Worm (Caenorhabditis elegans): ENCODE measurements around the gene pac-1.

pac-1 gene

ce11 chrIII:8467520-8467919 is 27.3 kb upstream of the pac-1 start:
- no peak for TF ChIP-seq tab-1 (GFP tag; IDR thresholded peaks at IDR 0.05)
- no peak for TF ChIP-seq ref-1 (GFP tag; conservative IDR thresholded peaks at IDR 0.05)
- TF ChIP-seq flt-1 (GFP tag; IDR thresholded peaks at IDR 0.05), result no peak
- no peak for TF ChIP-seq ztf-29 (GFP tag; IDR thresholded peaks at IDR 0.05)
- TF ChIP-seq ztf-23 (GFP tag; IDR thresholded peaks at IDR 0.05), result no peak
- TF ChIP-seq med-1 (GFP tag; optimal IDR thresholded peaks at IDR 0.05; ENCODE audit: insufficient read depth), result no peak
- TF ChIP-seq klf-2 (GFP tag; conservative IDR thresholded peaks at IDR 0.05), result no peak
- TF ChIP-seq T22C8.4 (GFP tag; IDR thresholded peaks at IDR 0.05), result no peak
- TF ChIP-seq cog-1 (tag; optimal IDR thresholded peaks at IDR 0.05), result no peak

- no peak for TF ChIP-seq med-1 (GFP tag; optimal IDR thresholded peaks at IDR 0.05; ENCODE audit: insufficient read depth)
- TF ChIP-seq ztf-23 (GFP tag; IDR thresholded peaks at IDR 0.05), result no peak
- no peak for TF ChIP-seq klf-2 (GFP tag; conservative IDR thresholded peaks at IDR 0.05)
- TF ChIP-seq T22C8.4 (GFP tag; IDR thresholded peaks at IDR 0.05), result no peak
- no peak for TF ChIP-seq cog-1 (tag; optimal IDR thresholded peaks at IDR 0.05)
Observed at ce11 chrIII:8473292-8473691, 21.5 kb upstream of the pac-1 start.

DNA sequence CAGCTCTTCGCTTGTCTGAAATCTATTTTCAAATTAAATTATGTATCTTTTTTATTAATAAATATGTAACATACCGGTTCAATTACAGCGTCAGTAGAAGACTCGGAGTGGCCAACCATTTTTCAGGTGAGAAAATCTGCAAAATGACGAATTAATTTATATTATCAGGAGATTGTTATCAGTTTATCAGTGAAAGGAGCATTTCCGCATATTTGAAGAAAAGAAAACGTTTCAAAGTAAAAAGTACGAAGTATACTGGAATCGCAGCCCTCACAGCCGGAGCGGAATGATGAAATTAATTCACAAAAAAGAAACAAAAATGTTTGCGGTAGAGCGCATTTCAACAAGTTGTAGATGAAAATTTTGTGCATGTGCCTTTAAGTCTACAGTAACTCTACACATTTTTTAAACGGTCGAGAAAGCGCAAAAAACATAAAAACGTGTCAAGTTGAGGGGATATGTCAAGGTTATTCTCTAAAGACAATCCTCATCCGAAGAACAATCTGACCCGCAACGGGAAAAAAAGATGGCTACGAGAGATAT is 15.4 kb upstream of the pac-1 start:
- TF ChIP-seq flt-1 (GFP tag; IDR thresholded peaks at IDR 0.05) (no peak), cog-1 (tag; optimal IDR thresholded peaks at IDR 0.05) (no peak), ref-1 (GFP tag; conservative IDR thresholded peaks at IDR 0.05) (no peak), med-1 (GFP tag; optimal IDR thresholded peaks at IDR 0.05; ENCODE audit: insufficient read depth) (no peak), T22C8.4 (GFP tag; IDR thresholded peaks at IDR 0.05) (no peak), klf-2 (GFP tag; conservative IDR thresholded peaks at IDR 0.05) (no peak)

DNA sequence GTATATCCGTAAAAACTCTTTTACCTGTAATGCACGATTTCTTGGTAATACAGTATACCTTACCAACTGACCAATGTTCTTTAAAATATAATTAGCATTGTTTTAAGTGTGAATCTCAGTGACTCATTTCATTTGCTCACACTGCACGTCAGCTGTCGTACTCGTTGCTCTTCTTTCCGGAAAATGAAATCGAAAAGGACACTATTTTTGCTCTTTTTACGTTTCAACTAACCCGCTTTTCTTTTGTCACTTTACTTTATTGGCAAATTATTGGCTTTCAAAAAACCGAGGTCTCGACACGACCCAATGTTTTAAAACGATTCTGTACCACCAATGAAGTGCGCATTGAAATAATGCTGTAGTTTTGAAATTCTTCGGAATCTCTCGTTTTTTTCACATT is 14.5 kb upstream of the pac-1 start, which contains the start of gene F42H10.6:
F42H10.6 (minus strand) TSS at position 101 of the 400 bp plus-strand sequence.
- TF ChIP-seq ref-1 (GFP tag; conservative IDR thresholded peaks at IDR 0.05) (no peak), T22C8.4 (GFP tag; IDR thresholded peaks at IDR 0.05) (no peak), ztf-29 (GFP tag; IDR thresholded peaks at IDR 0.05) (no peak), klf-2 (GFP tag; conservative IDR thresholded peaks at IDR 0.05) (no peak), ztf-23 (GFP tag; IDR thresholded peaks at IDR 0.05) (no peak), cog-1 (tag; optimal IDR thresholded peaks at IDR 0.05) (no peak), med-1 (GFP tag; optimal IDR thresholded peaks at IDR 0.05; ENCODE audit: insufficient read depth) (no peak), flt-1 (GFP tag; IDR thresholded peaks at IDR 0.05) (no peak), tab-1 (GFP tag; IDR thresholded peaks at IDR 0.05) (no peak)

- TF ChIP-seq klf-2 (GFP tag; conservative IDR thresholded peaks at IDR 0.05) (no peak), ztf-23 (GFP tag; IDR thresholded peaks at IDR 0.05) (no peak), tab-1 (GFP tag; IDR thresholded peaks at IDR 0.05) (no peak), flt-1 (GFP tag; IDR thresholded peaks at IDR 0.05) (no peak), cog-1 (tag; optimal IDR thresholded peaks at IDR 0.05) (no peak)
Observed at ce11 chrIII:8483853-8484252, 11.0 kb upstream of the pac-1 start, which contains the start of gene F42H10.3. Gene F42H10.3 (plus strand): TSS chrIII:8484153.

DNA sequence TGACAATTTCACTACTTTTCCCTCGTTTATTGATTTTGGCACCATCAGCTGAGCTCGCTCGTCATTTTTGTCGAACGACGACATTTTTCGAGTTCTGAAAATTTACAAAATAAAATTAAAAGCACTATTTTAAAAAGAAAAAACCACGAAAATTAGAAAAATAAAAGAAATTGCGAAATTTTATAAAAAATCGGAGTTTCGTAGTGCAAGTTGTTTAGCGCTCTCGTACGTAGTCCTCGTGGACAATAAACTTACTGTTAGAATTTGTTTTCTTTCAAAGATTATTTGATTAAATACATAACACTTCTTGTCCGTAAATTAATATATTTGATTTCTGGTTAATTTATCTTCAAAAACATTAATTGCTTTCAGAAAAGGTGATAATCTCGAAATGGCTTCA is 4.6 kb upstream of the pac-1 start, which contains the start of the genes ess-2 and F42H10.2:
ess-2 (minus strand) TSS at position 99 of the 400 bp plus-strand sequence.
F42H10.2 (plus strand) TSS at position 367 of the 400 bp plus-strand sequence.
- TF ChIP-seq T22C8.4 (GFP tag; IDR thresholded peaks at IDR 0.05) (no peak), ztf-29 (GFP tag; IDR thresholded peaks at IDR 0.05) (no peak), flt-1 (GFP tag; IDR thresholded peaks at IDR 0.05) (no peak), med-1 (GFP tag; optimal IDR thresholded peaks at IDR 0.05; ENCODE audit: insufficient read depth) (no peak), ztf-23 (GFP tag; IDR thresholded peaks at IDR 0.05) (no peak), cog-1 (tag; optimal IDR thresholded peaks at IDR 0.05) (no peak), ref-1 (GFP tag; conservative IDR thresholded peaks at IDR 0.05) (no peak), tab-1 (GFP tag; IDR thresholded peaks at IDR 0.05) (no peak), klf-2 (GFP tag; conservative IDR thresholded peaks at IDR 0.05) (no peak)

DNA sequence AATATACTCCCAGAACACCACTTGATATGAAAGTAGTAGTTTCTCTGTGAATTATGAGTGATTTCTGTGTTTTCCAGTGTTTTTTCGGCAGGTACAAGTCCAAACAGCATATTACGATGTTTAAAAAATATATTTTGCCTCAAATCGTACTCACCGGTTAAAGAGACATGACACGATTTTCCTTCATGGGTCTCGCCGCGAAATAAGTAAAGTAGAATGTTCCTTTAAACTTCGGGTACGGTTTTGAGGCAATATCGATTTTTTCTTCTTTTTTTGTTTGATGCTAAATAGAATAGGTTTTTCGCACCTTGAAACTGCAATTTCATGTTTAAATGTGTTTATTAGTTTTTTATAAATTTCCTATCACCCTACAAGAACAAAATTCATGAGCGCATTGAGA is 2.9 kb upstream of the pac-1 start:
- TF ChIP-seq med-1 (GFP tag; optimal IDR thresholded peaks at IDR 0.05; ENCODE audit: insufficient read depth) (no peak), flt-1 (GFP tag; IDR thresholded peaks at IDR 0.05) (no peak), ztf-29 (GFP tag; IDR thresholded peaks at IDR 0.05) (no peak), ztf-23 (GFP tag; IDR thresholded peaks at IDR 0.05) (no peak), cog-1 (tag; optimal IDR thresholded peaks at IDR 0.05) (no peak), T22C8.4 (GFP tag; IDR thresholded peaks at IDR 0.05) (no peak), klf-2 (GFP tag; conservative IDR thresholded peaks at IDR 0.05) (no peak)

DNA sequence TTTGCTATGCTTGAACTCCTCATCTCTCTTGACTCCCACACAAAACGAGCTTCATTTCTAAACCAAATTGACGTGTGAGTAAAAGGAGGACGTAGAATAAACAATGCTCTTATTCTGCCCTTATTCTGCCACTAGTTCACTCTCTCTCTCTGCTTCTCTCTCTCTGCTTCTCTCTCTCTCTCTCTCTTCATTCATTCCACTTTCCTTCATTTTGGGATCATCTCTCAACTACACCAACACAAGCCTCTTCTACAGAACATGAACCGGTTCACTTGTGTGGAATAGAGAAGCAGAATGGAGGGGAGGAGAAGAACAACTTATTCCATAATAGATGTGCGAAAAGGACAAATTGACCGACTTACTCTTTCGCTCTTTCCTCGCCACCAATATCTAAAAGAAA is 8.5 kb downstream of the pac-1 start:
- no peak for TF ChIP-seq med-1 (GFP tag; optimal IDR thresholded peaks at IDR 0.05; ENCODE audit: insufficient read depth)
- TF ChIP-seq ztf-29 (GFP tag; IDR thresholded peaks at IDR 0.05), result no peak
- TF ChIP-seq ztf-23 (GFP tag; IDR thresholded peaks at IDR 0.05), result no peak
- TF ChIP-seq ref-1 (GFP tag; conservative IDR thresholded peaks at IDR 0.05), result no peak
- TF ChIP-seq T22C8.4 (GFP tag; IDR thresholded peaks at IDR 0.05), result no peak
- TF ChIP-seq flt-1 (GFP tag; IDR thresholded peaks at IDR 0.05), result no peak
- no peak for TF ChIP-seq tab-1 (GFP tag; IDR thresholded peaks at IDR 0.05)
- no peak for TF ChIP-seq cog-1 (tag; optimal IDR thresholded peaks at IDR 0.05)
- TF ChIP-seq klf-2 (GFP tag; conservative IDR thresholded peaks at IDR 0.05), result no peak

DNA sequence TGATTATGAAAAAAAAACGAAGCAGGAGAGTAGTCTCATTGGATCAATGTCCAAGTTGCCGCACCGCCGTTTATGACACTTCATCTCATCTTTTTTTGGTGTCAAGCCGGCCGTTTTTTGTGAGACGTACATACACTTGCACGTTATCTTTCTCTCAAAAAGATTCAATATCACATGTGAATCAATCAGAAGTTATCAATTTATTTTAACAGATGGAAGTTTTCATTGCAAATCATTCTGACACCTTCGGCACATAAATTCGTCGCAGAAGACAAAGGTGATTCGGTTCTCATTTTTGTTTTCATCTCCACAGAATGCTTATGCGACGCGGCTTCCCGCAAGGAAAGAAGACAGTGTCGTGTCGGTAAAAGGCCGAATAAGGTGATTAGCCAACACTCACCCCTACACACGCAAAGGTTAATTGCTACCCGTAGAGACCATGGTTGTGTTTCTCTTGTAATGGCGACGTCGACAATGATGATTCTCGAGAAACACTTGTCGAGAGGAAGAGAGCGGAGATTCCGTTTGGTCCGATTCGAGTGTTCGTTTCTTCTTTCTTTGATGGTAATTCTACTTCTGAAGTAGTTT is 9.5 kb downstream of the pac-1 start:
- TF ChIP-seq klf-2 (GFP tag; conservative IDR thresholded peaks at IDR 0.05), result no peak
- no peak for TF ChIP-seq ztf-29 (GFP tag; IDR thresholded peaks at IDR 0.05)
- TF ChIP-seq ztf-23 (GFP tag; IDR thresholded peaks at IDR 0.05), result no peak
- no peak for TF ChIP-seq cog-1 (tag; optimal IDR thresholded peaks at IDR 0.05)
- no peak for TF ChIP-seq T22C8.4 (GFP tag; IDR thresholded peaks at IDR 0.05)
- TF ChIP-seq med-1 (GFP tag; optimal IDR thresholded peaks at IDR 0.05; ENCODE audit: insufficient read depth), result no peak
- no peak for TF ChIP-seq ref-1 (GFP tag; conservative IDR thresholded peaks at IDR 0.05)
- TF ChIP-seq tab-1 (GFP tag; IDR thresholded peaks at IDR 0.05), result no peak
- no peak for TF ChIP-seq flt-1 (GFP tag; IDR thresholded peaks at IDR 0.05)

DNA sequence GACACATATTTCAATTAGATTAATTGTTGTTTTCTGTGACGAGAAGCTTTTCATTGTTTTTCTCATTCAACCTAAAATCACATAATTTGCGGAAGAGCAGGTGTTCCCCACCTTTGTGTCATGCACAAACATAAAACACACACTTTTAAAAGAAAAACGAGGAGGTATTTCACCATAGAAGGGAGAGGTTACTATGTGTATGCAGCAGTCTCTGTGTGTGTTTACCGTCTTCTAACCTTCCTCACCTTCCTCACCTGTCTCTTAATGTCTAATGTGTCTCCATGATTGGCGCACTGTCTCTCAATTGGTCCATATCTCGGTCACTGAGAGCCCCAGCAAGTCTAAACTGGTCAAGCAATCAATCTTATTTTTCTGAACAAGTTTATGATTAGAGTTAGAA is 11.5 kb downstream of the pac-1 start:
- TF ChIP-seq klf-2 (GFP tag; conservative IDR thresholded peaks at IDR 0.05) (no peak), ref-1 (GFP tag; conservative IDR thresholded peaks at IDR 0.05) (no peak)
